Worm (Caenorhabditis elegans): ENCODE data around the gene met-2.

DNA sequence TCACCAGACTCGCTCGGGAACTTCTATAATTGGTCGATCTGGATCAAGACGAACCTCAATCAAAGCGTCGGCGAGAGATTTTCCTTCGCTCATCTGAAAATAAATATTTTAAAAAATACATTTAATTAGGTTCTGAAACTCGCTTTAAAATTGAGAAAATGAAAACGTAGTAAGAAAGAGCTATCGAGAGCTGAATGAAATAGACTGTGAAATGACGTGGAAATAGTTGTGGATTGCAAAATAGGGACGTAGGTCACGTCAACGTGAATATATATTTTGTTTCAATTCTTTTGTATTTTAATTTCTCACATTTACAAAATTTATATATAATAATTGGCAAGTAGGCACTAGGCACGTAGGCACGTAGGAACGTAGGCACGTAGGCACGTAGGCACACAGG lies 40.7 kb upstream of the met-2 start, which contains the start of gene ZC262.4:
- no peak for TF ChIP-seq nhr-12 (tag; optimal IDR thresholded peaks at IDR 0.05)
- no peak for TF ChIP-seq pqm-1 (tag; optimal IDR thresholded peaks at IDR 0.05)
- no peak for TF ChIP-seq egl-27 (tag; optimal IDR thresholded peaks at IDR 0.05)
- TF ChIP-seq snpc-4 (tag; optimal IDR thresholded peaks at IDR 0.05) = no peak
- TF ChIP-seq fos-1 (tag; optimal IDR thresholded peaks at IDR 0.05) = no peak
- no peak for TF ChIP-seq nhr-77 (tag; optimal IDR thresholded peaks at IDR 0.05)
- no peak for TF ChIP-seq unc-62 (GFP tag; optimal IDR thresholded peaks at IDR 0.05)
